Fruit fly (Drosophila melanogaster) whole organism: ENCODE data around the gene Rab19.

Source experiments
- CG8478 ChIP-seq: fragments of >200 bp; optimal IDR thresholded peaks from 2 replicates; lab custom pipeline; 2018; ENCODE audit warnings: inconsistent platforms
- Dll ChIP-seq: fragments of >200 bp; optimal IDR thresholded peaks from 2 replicates; lab custom pipeline; 2017
- pan ChIP-seq: fragments of >200 bp; optimal IDR thresholded peaks from 2 replicates; lab custom pipeline; 2017
- psq ChIP-seq: fragments of >200 bp; optimal IDR thresholded peaks from 2 replicates; lab custom pipeline; 2017

dm6 chr3L:8323817-8324216, 27.0 kb downstream of the Rab19 start:
- TF ChIP-seq pan (lab: Kevin White, UChicago) (no peak), psq (lab: Kevin White, UChicago) (no peak), CG8478 (no peak), Dll (no peak)
